Worm (Caenorhabditis elegans) whole organism, L4 larva: Measurements from ENCODE around the gene K05D4.9.

Experiments
- D1046.2 ChIP-seq: fragments of 200-800 bp; sonication (Bioruptor generic); IDR thresholded peaks from 2 replicates; pipeline ENCODE4 v1.3.6; 2022; ENCODE audit warnings: missing genetic modification characterization, missing compliant biosample characterization
- R02D3.7 ChIP-seq: fragments of 150-350 bp; sonication (generic microtip); optimal IDR thresholded peaks from 3 replicates; lab custom pipeline; 2014; ENCODE audit warnings: missing biosample characterization, missing genetic modification characterization
- T20F7.1 ChIP-seq: fragments of 200-800 bp; sonication (Bioruptor generic); optimal IDR thresholded peaks from 2 replicates; lab custom pipeline; 2018; ENCODE audit warnings: mild to moderate bottlenecking, missing genetic modification characterization, missing compliant biosample characterization
- Y48G9A.11 ChIP-seq: fragments of 200-800 bp; sonication (Bioruptor generic); IDR thresholded peaks from 2 replicates; pipeline ENCODE4 v1.3.6; 2022; ENCODE audit warnings: missing genetic modification reagents, missing genetic modification characterization, missing compliant biosample characterization
- ZK546.5 ChIP-seq, 2 experiments: sonication (generic microtip); optimal IDR thresholded peaks; 2 replicates each; lab custom pipeline; 2017; ENCODE audit warnings: missing biosample characterization in 2 of 2, missing genetic modification characterization in 2 of 2
- ceh-28 ChIP-seq: fragments of 150-350 bp; optimal IDR thresholded peaks from 2 replicates; lab custom pipeline; 2014; ENCODE audit warnings: missing biosample characterization, missing genetic modification reagents, missing genetic modification characterization
- cey-2 ChIP-seq: sonication (generic microtip); optimal IDR thresholded peaks from 3 replicates; lab custom pipeline; 2017; ENCODE audit warnings: missing genetic modification characterization, mild to moderate bottlenecking, missing compliant biosample characterization, antibody characterized with exemption, borderline replicate concordance; ENCODE audit not compliant: insufficient read depth
- ctbp-1 ChIP-seq: fragments of 200-800 bp; sonication (Bioruptor generic); IDR thresholded peaks from 2 replicates; pipeline ENCODE4 v1.3.6; 2022; ENCODE audit warnings: missing genetic modification reagents, missing genetic modification characterization, missing compliant biosample characterization
- daf-16 ChIP-seq, 3 experiments: sonication (generic microtip); optimal IDR thresholded peaks; 2 replicates each; lab custom pipeline; 2016 to 2017; ENCODE audit warnings: missing genetic modification characterization in 3 of 3, missing genetic modification reagents in 3 of 3, mild to moderate bottlenecking in 2 of 3, missing compliant biosample characterization in 2 of 3, missing biosample characterization in 1 of 3, moderate library complexity in 1 of 3
- daf-8 ChIP-seq: fragments of 200-800 bp; sonication (Bioruptor generic); IDR thresholded peaks from 2 replicates; pipeline ENCODE4 v1.3.6; 2022; ENCODE audit warnings: missing genetic modification characterization, missing compliant biosample characterization
- dmd-6 ChIP-seq: fragments of 200-800 bp; sonication (Bioruptor generic); IDR thresholded peaks from 2 replicates; pipeline ENCODE4 v1.3.6; 2022; ENCODE audit warnings: missing genetic modification reagents, missing genetic modification characterization, missing compliant biosample characterization
- dmd-9 ChIP-seq: fragments of 200-800 bp; sonication (Bioruptor generic); IDR thresholded peaks from 2 replicates; pipeline ENCODE4 v1.3.6; 2022; ENCODE audit warnings: missing genetic modification reagents, missing genetic modification characterization, missing compliant biosample characterization
- dve-1 ChIP-seq: sonication (generic microtip); optimal IDR thresholded peaks from 2 replicates; lab custom pipeline; 2017; ENCODE audit warnings: antibody characterized with exemption, mild to moderate bottlenecking, missing genetic modification characterization, missing compliant biosample characterization; ENCODE audit not compliant: insufficient read depth
- fos-1 ChIP-seq: fragments of 150-350 bp; optimal IDR thresholded peaks from 2 replicates; lab custom pipeline; 2014; ENCODE audit warnings: missing biosample characterization, missing genetic modification characterization
- hif-1 ChIP-seq, 2 experiments: sonication (generic microtip); optimal IDR thresholded peaks; 2 replicates each; lab custom pipeline; 2016 to 2017; ENCODE audit warnings: missing compliant biosample characterization in 2 of 2, missing genetic modification characterization in 2 of 2, missing genetic modification reagents in 2 of 2, missing genotype in 2 of 2, mild to moderate bottlenecking in 1 of 2
- lin-13 ChIP-seq: fragments of 150-350 bp; optimal IDR thresholded peaks from 2 replicates; lab custom pipeline; 2014; ENCODE audit warnings: missing biosample characterization, missing genetic modification reagents, missing genetic modification characterization
- lin-15B ChIP-seq: fragments of 150-350 bp; sonication (generic microtip); optimal IDR thresholded peaks from 3 replicates; lab custom pipeline; 2014; ENCODE audit warnings: missing biosample characterization, missing genetic modification characterization
- madf-5 ChIP-seq, 2 experiments: fragments of 200-800 bp; sonication (Bioruptor generic); IDR thresholded peaks; 2 replicates each; pipeline ENCODE4 v1.3.6; 2022; ENCODE audit warnings: missing compliant biosample characterization in 2 of 2, missing genetic modification characterization in 2 of 2
- mdt-29 ChIP-seq: fragments of 200-800 bp; sonication (Bioruptor generic); IDR thresholded peaks from 2 replicates; pipeline ENCODE4 v1.3.6; 2022; ENCODE audit warnings: missing genetic modification reagents, missing genetic modification characterization, missing compliant biosample characterization
- mes-2 ChIP-seq: sonication (generic microtip); optimal IDR thresholded peaks from 2 replicates; lab custom pipeline; 2016; ENCODE audit warnings: missing genotype, mild to moderate bottlenecking, missing genetic modification characterization, missing compliant biosample characterization; ENCODE audit not compliant: poor library complexity, severe bottlenecking
- nhr-11 ChIP-seq: fragments of 150-350 bp; optimal IDR thresholded peaks from 2 replicates; lab custom pipeline; 2014; ENCODE audit warnings: missing biosample characterization, missing genetic modification characterization
- nhr-237 ChIP-seq: sonication (generic microtip); optimal IDR thresholded peaks from 2 replicates; lab custom pipeline; 2017; ENCODE audit warnings: missing biosample characterization, missing genetic modification characterization
- nhr-25 ChIP-seq: sonication (generic microtip); optimal IDR thresholded peaks from 2 replicates; lab custom pipeline; 2017; ENCODE audit warnings: missing genetic modification characterization, mild to moderate bottlenecking, missing compliant biosample characterization, antibody characterized with exemption, moderate library complexity, borderline replicate concordance; ENCODE audit not compliant: insufficient read depth
- nhr-28 ChIP-seq: fragments of 150-350 bp; optimal IDR thresholded peaks from 2 replicates; lab custom pipeline; 2014; ENCODE audit warnings: missing biosample characterization, missing genetic modification characterization
- nhr-48 ChIP-seq: sonication (generic microtip); optimal IDR thresholded peaks from 2 replicates; lab custom pipeline; 2016; ENCODE audit warnings: mild to moderate bottlenecking, missing genetic modification characterization, missing compliant biosample characterization
- nhr-6 ChIP-seq: fragments of 150-350 bp; optimal IDR thresholded peaks from 2 replicates; lab custom pipeline; 2014; ENCODE audit warnings: missing biosample characterization, missing genetic modification characterization
- nhr-76 ChIP-seq: fragments of 150-350 bp; optimal IDR thresholded peaks from 2 replicates; lab custom pipeline; 2014; ENCODE audit warnings: missing biosample characterization, missing genetic modification characterization
- nhr-77 ChIP-seq: fragments of 150-350 bp; optimal IDR thresholded peaks from 2 replicates; lab custom pipeline; 2014; ENCODE audit warnings: missing biosample characterization, missing genetic modification characterization
- pha-4 ChIP-seq, 2 experiments: fragments of 150-350 bp in 1 of 2; fragments of 200-800 bp in 1 of 2; sonication (Bioruptor generic) in 1 of 2; IDR thresholded peaks in 1 of 2; optimal IDR thresholded peaks in 1 of 2; 2 replicates each; pipeline versions ENCODE4 v1.3.6 to Lab custom; 2014 to 2022; ENCODE audit warnings: missing genetic modification characterization in 2 of 2, missing genetic modification reagents in 2 of 2, missing biosample characterization in 1 of 2, missing compliant biosample characterization in 1 of 2
- php-3 ChIP-seq: fragments of 200-800 bp; sonication (Bioruptor generic); IDR thresholded peaks from 2 replicates; pipeline ENCODE4 v1.3.6; 2022; ENCODE audit warnings: missing genetic modification reagents, missing genetic modification characterization, missing compliant biosample characterization
- pqm-1 ChIP-seq: sonication (generic microtip); optimal IDR thresholded peaks from 2 replicates; lab custom pipeline; 2017; ENCODE audit warnings: missing biosample characterization, missing genetic modification characterization
- snpc-4 ChIP-seq: fragments of 150-350 bp; optimal IDR thresholded peaks from 2 replicates; lab custom pipeline; 2014; ENCODE audit warnings: missing biosample characterization, missing genetic modification characterization
- spr-1 ChIP-seq: sonication (generic microtip); optimal IDR thresholded peaks from 2 replicates; lab custom pipeline; 2016; ENCODE audit warnings: mild to moderate bottlenecking, missing genetic modification characterization, missing compliant biosample characterization
- spr-3 ChIP-seq: fragments of 200-800 bp; sonication (Bioruptor generic); optimal IDR thresholded peaks from 2 replicates; lab custom pipeline; 2018; ENCODE audit warnings: mild to moderate bottlenecking, missing genetic modification characterization, missing compliant biosample characterization
- vab-7 ChIP-seq: fragments of 200-800 bp; sonication (Bioruptor generic); IDR thresholded peaks from 2 replicates; pipeline ENCODE4 v1.3.6; 2022; ENCODE audit warnings: missing genetic modification reagents, missing genetic modification characterization, missing compliant biosample characterization
- zip-2 ChIP-seq: fragments of 150-350 bp; optimal IDR thresholded peaks from 2 replicates; lab custom pipeline; 2014; ENCODE audit warnings: missing biosample characterization, missing genetic modification characterization
- ztf-7 ChIP-seq: fragments of 150-350 bp; optimal IDR thresholded peaks from 2 replicates; lab custom pipeline; 2014; ENCODE audit warnings: missing biosample characterization, missing genetic modification characterization

Gene K05D4.9

ce11 chrV:16180350-16180749, 8.7 kb upstream of the K05D4.9 start, which contains the start of gene str-106:
Gene str-106 (plus strand): TSS chrV:16180650.
- TF ChIP-seq snpc-4 (tag; lab: Kevin White, UChicago): no peak
- TF ChIP-seq Y48G9A.11 (GFP tag; lab: Robert Waterston, UW): no peak
- no peak for TF ChIP-seq ctbp-1 (GFP tag; lab: Robert Waterston, UW)
- no peak for TF ChIP-seq nhr-11 (tag; lab: Kevin White, UChicago)
- no peak for TF ChIP-seq ceh-28 (tag; lab: Kevin White, UChicago)
- no peak for TF ChIP-seq dmd-9 (GFP tag; lab: Robert Waterston, UW)
- no peak for TF ChIP-seq lin-13
- no peak for TF ChIP-seq lin-15B
- no peak for TF ChIP-seq vab-7
- no peak for TF ChIP-seq spr-1 (tag; lab: Kevin White, UChicago)
- no peak for TF ChIP-seq nhr-6 (tag; lab: Kevin White, UChicago)
- no peak for TF ChIP-seq nhr-25
- no peak for TF ChIP-seq madf-5 (GFP tag; IDR thresholded peaks at IDR 0.05; lab: Robert Waterston, UW)
- no peak for TF ChIP-seq ztf-7 (tag; lab: Kevin White, UChicago)
- no peak for TF ChIP-seq spr-3
- TF ChIP-seq R02D3.7 (tag; lab: Kevin White, UChicago): no peak
- no peak for TF ChIP-seq T20F7.1 (GFP tag; lab: Kevin White, UChicago)
- no peak for TF ChIP-seq pha-4 (GFP tag; IDR thresholded peaks at IDR 0.05; lab: Robert Waterston, UW)
- TF ChIP-seq pha-4 (tag; optimal IDR thresholded peaks at IDR 0.05; lab: Kevin White, UChicago): no peak
- no peak for TF ChIP-seq dve-1 (tag; lab: Kevin White, UChicago)
- no peak for TF ChIP-seq ZK546.5 (tag; optimal IDR thresholded peaks at IDR 0.05; lab: Kevin White, UChicago)
- TF ChIP-seq, all 104 proteins: peak for 0

ce11 chrV:16175757-16176156, 4.1 kb upstream of the K05D4.9 start, which contains the start of gene cyp-33D1:
Gene cyp-33D1 (minus strand): TSS chrV:16175857.
- TF ChIP-seq dmd-9 (GFP tag; lab: Robert Waterston, UW): no peak
- TF ChIP-seq dmd-6 (GFP tag; lab: Robert Waterston, UW): no peak
- no peak for TF ChIP-seq D1046.2 (GFP tag; lab: Robert Waterston, UW)
- no peak for TF ChIP-seq T20F7.1 (GFP tag; lab: Kevin White, UChicago)
- TF ChIP-seq pha-4 (GFP tag; IDR thresholded peaks at IDR 0.05; lab: Robert Waterston, UW): no peak
- TF ChIP-seq pha-4 (tag; optimal IDR thresholded peaks at IDR 0.05; lab: Kevin White, UChicago): no peak
- TF ChIP-seq nhr-76 (tag; lab: Kevin White, UChicago): no peak
- TF ChIP-seq php-3: no peak
- TF ChIP-seq mdt-29 (GFP tag; lab: Robert Waterston, UW): no peak
- no peak for TF ChIP-seq daf-8 (GFP tag; lab: Robert Waterston, UW)
- no peak for TF ChIP-seq cey-2 (tag; lab: Kevin White, UChicago)
- no peak for TF ChIP-seq nhr-25
- no peak for TF ChIP-seq fos-1 (tag; lab: Kevin White, UChicago)
- no peak for TF ChIP-seq zip-2
- no peak for TF ChIP-seq nhr-237
- no peak for TF ChIP-seq hif-1 (tag; optimal IDR thresholded peaks at IDR 0.05; lab: Kevin White, UChicago)
- TF ChIP-seq nhr-48 (tag; lab: Kevin White, UChicago): no peak
- no peak for TF ChIP-seq nhr-11 (tag; lab: Kevin White, UChicago)
- TF ChIP-seq daf-16 (GFP tag; optimal IDR thresholded peaks at IDR 0.05; lab: Kevin White, UChicago): no peak
- TF ChIP-seq daf-16 (tag; optimal IDR thresholded peaks at IDR 0.05; lab: Kevin White, UChicago): no peak
- no peak for TF ChIP-seq dve-1 (tag; lab: Kevin White, UChicago)
- no peak for TF ChIP-seq nhr-77 (tag; lab: Kevin White, UChicago)

- TF ChIP-seq nhr-28 (peak; percentile 58), pqm-1 (tag; lab: Kevin White, UChicago) (peak; percentile 59), mes-2 (no peak), php-3 (peak; percentile 44; the same call in 1 of the 2 replicates), daf-16 (GFP tag; optimal IDR thresholded peaks at IDR 0.05; lab: Kevin White, UChicago) (no peak), daf-16 (tag; optimal IDR thresholded peaks at IDR 0.05; lab: Kevin White, UChicago) (peak; percentile 77)
Measured at ce11 chrV:16175227-16175626, 3.6 kb upstream of the K05D4.9 start.
